Worm (Caenorhabditis elegans): ENCODE data around the gene F10G7.9.

- no peak for TF ChIP-seq ceh-9 (tag; optimal IDR thresholded peaks at IDR 0.05)
- TF ChIP-seq nhr-11 (tag; optimal IDR thresholded peaks at IDR 0.05), result no peak
- TF ChIP-seq unc-55 (GFP tag; optimal IDR thresholded peaks at IDR 0.05), result no peak
- TF ChIP-seq hlh-30 (tag; optimal IDR thresholded peaks at IDR 0.05; ENCODE audit: insufficient read depth), result no peak
- no peak for TF ChIP-seq nfya-1 (tag; optimal IDR thresholded peaks at IDR 0.05)
These were observed 32.6 kb downstream of the F10G7.9 start for ce11 chrII:4673670-4674069.
